Fruit fly (Drosophila melanogaster): ENCODE measurements around the gene CG10486.

The CG10486 gene

DNA sequence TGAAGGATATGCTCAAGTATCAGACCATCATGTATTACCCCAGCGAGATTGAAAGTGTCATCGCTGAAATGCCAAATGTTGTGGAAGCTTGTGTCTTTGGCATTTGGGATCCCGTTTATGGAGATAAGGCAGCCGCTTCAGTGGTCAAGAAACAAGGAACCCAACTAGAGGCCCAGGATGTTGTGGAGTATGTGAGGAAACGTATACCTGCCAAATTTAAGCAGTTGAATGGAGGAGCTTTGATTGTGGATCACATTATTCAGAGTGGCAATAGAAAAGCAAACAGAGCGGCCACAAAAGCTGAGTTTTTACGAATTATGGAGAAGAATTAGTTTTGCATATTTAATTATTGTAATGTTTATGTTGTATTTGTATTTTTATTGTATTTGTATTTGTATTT is 33.5 kb downstream of the CG10486 start, which contains the start of gene CG18586:
Gene CG18586 (plus strand): TSS at position 301 of the 400 bp plus-strand sequence.
- no peak for TF ChIP-seq CG17801 (GFP tag; optimal IDR thresholded peaks at IDR 0.05; ENCODE audit: partially characterized antibody)

DNA sequence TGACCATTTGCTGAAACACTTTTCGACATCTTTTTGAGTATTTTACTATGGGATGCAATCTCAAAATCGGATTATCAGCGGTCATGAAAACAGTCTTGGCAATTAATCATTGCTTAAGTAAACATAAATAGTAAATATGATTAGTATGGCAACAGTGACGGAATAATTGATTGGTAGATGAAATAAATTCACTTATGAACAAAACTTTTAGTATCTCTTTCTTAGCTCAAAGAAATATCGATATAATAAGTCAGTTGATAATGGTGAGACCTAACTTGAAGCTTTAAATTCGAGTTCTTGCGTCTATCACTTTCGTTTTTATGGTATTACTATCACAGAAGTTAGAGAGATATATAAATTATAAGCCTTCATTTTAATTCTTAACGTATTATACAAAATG is 35.3 kb downstream of the CG10486 start, which contains the start of gene CG5568:
Gene CG5568 (plus strand): TSS at position 301 of the 400 bp plus-strand sequence.
- TF ChIP-seq CG17801 (GFP tag; optimal IDR thresholded peaks at IDR 0.05; ENCODE audit: partially characterized antibody): no peak

DNA sequence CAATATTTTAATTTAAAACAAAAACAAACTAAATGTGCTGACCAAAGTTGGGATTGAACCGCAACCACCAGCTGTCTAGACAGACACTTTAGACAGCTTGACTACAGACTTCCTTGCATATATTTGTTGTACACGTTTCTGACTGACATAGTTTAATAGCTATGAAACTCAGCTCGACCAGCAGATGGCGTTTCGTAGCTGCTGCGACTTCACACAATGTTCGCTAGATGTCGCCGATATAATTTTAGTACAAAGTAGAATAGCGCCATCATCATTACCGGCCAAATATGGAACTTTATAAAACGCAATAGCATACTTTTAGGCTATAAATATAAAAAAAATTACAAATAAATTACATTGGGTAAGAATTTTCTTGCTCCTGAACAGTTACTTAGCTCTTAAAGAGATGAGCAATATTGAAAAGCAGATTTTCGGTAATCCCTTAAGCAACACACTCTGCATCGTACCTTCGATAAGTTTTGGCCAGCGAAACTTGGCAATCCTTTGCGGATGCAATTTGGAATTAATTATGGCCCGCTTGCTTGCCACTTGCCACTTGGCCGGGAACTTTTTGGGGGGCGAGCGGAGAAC is 36.8 kb downstream of the CG10486 start:
- peak; percentile 69 for TF ChIP-seq CG17801 (GFP tag; optimal IDR thresholded peaks at IDR 0.05; ENCODE audit: partially characterized antibody)

DNA sequence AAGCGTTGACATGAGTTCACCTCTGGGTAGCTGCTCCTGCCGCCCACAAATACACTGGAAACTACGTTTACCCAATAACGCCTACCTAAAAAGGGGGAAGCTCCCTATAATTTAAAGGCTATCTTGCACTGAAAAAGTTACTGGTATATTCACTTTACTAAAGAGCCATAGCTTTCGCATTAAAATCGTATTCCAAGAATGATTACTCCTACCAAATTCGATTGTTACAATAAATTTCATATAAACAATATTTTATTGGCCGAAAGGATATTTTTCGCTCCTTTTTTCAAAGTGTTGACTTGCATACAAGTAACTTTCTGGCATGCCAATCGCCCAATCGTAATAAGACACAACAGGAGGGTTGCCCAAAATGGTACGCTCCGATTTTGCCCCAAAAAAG is 39.6 kb downstream of the CG10486 start:
- TF ChIP-seq CG17801 (GFP tag; optimal IDR thresholded peaks at IDR 0.05; ENCODE audit: partially characterized antibody): no peak

DNA sequence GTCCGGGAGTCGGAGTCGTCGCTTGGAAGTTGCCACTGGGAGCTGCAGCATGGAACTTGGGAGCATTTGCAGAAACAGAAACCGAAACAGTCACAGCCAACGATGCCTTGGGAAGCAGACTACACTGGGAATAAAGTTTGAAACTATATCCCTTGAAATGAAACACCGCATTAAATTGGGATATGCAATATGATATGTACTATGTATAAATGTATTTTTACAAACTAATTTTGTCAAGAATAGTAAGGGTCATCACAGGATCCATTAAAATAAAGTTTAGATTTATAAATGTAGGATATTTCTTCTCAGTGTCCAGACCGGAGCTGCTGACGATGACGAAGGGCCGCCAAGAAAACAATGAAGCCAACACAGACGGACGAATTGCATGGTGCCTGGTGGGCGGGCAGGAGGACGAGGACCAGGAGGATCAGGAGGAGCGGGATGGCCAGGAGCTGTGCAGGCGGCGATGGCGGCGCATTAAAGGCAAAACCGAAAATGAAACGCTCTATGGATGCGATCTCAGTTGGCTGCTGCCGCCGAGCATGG is 42.6 kb downstream of the CG10486 start:
- TF ChIP-seq CG17801 (GFP tag; optimal IDR thresholded peaks at IDR 0.05; ENCODE audit: partially characterized antibody): no peak

DNA sequence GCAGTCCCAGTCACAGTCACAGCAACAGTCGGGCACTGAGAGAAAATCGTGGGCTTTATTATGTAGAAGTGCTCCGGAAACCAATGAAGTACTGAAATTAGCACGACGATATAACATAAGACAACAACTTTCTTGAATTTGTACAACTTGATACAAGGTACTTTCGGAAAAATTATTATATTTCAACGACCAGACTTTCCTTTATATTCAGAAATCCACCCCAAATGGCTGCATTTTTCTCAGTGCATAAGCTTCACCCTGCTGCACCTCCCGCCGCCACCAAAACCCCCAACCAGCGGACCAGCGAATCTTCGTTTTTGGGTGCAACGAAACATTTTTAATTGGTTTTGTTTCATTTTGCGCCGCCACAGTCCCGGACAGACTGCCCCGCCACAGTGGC is 43.5 kb downstream of the CG10486 start:
- no peak for TF ChIP-seq CG17801 (GFP tag; optimal IDR thresholded peaks at IDR 0.05; ENCODE audit: partially characterized antibody)

DNA sequence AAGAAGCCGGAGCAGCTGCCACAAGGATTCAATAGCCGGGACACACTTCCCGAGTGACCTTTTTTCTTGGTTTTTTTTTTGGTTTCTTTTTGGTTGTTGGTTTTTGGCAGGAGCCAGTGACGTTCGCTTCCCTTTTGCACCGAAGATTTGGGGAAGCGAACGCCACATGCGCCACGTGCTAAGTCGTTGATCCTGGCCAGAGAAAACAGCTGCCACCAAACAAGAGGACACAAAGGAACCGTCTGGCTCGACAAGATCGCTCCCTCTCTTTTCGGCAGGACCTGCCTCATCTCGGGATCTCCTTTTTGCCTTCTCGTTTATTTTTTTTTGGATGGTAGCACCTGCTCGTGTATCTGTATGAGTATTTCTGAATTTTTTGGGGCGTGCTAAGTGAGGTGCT is 47.5 kb downstream of the CG10486 start:
- TF ChIP-seq CG17801 (GFP tag; optimal IDR thresholded peaks at IDR 0.05; ENCODE audit: partially characterized antibody): no peak

DNA sequence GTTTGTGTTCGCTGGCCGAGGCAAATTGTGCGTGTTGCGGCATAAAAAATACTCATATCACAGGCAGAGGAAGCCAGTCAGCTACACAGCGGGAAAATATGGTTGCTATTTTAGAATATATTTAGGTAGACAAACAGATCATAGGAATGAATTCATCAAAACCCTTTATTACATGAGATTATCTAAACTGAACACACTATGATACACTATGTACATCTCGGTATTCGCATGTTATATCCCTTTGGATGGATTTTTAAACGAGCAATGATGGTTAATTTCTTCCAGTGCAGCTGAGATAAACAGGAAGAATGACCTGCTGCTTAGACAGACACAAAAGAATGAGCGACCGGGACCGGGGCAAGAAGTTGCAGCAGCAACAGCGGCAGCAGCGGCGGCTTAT is 49.6 kb downstream of the CG10486 start:
- no peak for TF ChIP-seq CG17801 (GFP tag; optimal IDR thresholded peaks at IDR 0.05; ENCODE audit: partially characterized antibody)

DNA sequence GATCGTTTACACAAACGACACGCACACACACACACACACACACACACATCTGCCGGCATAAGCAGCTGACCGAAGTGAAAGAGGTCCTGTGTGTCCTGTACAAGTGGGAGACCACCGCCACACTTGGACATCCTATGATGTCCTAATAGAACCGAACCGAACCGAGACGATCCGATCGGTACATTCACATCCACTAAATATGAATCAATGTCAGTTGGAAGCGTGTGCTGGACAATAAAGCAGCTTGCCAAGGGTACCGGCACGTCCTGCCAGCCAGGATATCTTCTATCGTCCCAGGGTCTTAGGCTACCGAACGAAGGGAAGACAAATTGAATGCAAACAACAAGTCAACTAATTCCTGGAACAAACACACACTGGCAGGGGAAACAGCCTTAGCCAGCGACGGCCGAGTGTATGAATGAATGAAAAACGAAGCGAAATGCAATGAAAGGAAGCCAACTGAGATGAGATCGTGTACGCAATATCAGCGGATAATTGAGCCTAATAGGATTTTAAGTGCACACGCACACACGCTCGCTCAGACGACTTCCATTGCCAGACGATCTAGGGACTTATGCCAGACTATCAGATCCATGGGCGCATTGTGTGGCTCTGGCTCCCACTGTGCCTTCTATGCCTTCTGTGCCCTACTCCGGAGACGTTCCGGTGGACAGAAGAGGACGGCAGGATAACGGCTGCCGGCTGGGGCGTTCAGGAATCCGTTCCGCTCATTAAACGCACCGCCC is 50.2 kb downstream of the CG10486 start:
- TF ChIP-seq CG17801 (GFP tag; optimal IDR thresholded peaks at IDR 0.05; ENCODE audit: partially characterized antibody): no peak

DNA sequence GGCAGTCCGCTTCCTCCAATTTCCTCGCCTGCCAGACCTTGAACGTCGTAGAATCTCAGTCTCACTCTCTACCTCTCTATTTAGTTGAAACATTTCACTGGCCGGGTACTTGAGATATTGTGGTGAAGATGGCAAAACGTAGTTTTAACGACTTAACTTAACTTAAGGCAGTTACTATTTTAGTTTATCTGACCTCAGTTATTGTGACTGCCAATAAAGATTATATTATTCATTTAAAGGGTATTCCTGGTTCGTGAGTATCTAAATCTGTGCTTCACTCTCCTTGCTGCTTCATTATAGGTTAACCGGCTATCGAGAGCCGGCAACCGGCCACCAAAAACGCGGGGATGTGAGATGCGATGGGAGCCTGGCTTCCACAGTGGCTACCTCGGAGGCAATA is 51.4 kb downstream of the CG10486 start:
- no peak for TF ChIP-seq CG17801 (GFP tag; optimal IDR thresholded peaks at IDR 0.05; ENCODE audit: partially characterized antibody)
